Worm (Caenorhabditis elegans) whole organism, mixed stage, embryonic: ENCODE data around the gene R04E5.7.
A peak's percentile ranks its signal among the peaks of the same experiment; 100 is the strongest.

Source experiments
- M03D4.4 ChIP-seq: sonication (generic microtip); optimal IDR thresholded peaks from 2 replicates; lab custom pipeline; 2017; ENCODE audit warnings: mild to moderate bottlenecking, missing genetic modification characterization, missing compliant biosample characterization
- bed-3 ChIP-seq: fragments of 200-800 bp; sonication (Bioruptor generic); optimal IDR thresholded peaks from 3 replicates; lab custom pipeline; 2018; ENCODE audit warnings: mild to moderate bottlenecking, missing genetic modification characterization, moderate library complexity, missing compliant biosample characterization
- ceh-39 ChIP-seq: fragments of 150-350 bp; optimal IDR thresholded peaks from 2 replicates; lab custom pipeline; 2014; ENCODE audit warnings: missing biosample characterization, missing genetic modification characterization
- ceh-43 ChIP-seq: fragments of 200-800 bp; sonication (Bioruptor generic); optimal IDR thresholded peaks from 2 replicates; lab custom pipeline; 2018; ENCODE audit warnings: mild to moderate bottlenecking, missing genetic modification characterization, moderate library complexity, missing compliant biosample characterization
- ceh-83 ChIP-seq: fragments of 200-800 bp; sonication (Bioruptor generic); optimal IDR thresholded peaks from 2 replicates; lab custom pipeline; 2018; ENCODE audit warnings: mild to moderate bottlenecking, missing genetic modification characterization, missing compliant biosample characterization
- ces-1 ChIP-seq: fragments of 150-350 bp; optimal IDR thresholded peaks from 2 replicates; lab custom pipeline; 2014; ENCODE audit warnings: missing biosample characterization, missing genetic modification reagents, missing genetic modification characterization
- cnd-1 ChIP-seq: fragments of 200-800 bp; sonication (Bioruptor generic); optimal IDR thresholded peaks from 2 replicates; lab custom pipeline; 2018; ENCODE audit warnings: mild to moderate bottlenecking, missing genetic modification characterization, missing compliant biosample characterization
- drap-1 ChIP-seq: fragments of 200-800 bp; sonication (Bioruptor generic); optimal IDR thresholded peaks from 3 replicates; lab custom pipeline; 2018; ENCODE audit warnings: mild to moderate bottlenecking, missing genetic modification characterization, missing compliant biosample characterization
- elt-1 ChIP-seq: sonication (generic microtip); optimal IDR thresholded peaks from 2 replicates; lab custom pipeline; 2017; ENCODE audit warnings: missing genetic modification characterization, mild to moderate bottlenecking, missing compliant biosample characterization, antibody characterized with exemption, moderate library complexity, borderline replicate concordance; ENCODE audit not compliant: insufficient read depth
- elt-3 ChIP-seq: fragments of 150-350 bp; optimal IDR thresholded peaks from 2 replicates; lab custom pipeline; 2014; ENCODE audit warnings: missing biosample characterization, missing genetic modification characterization
- flh-1 ChIP-seq: fragments of 200-800 bp; sonication (Bioruptor generic); optimal IDR thresholded peaks from 2 replicates; lab custom pipeline; 2018; ENCODE audit warnings: mild to moderate bottlenecking, missing genetic modification characterization, moderate library complexity, missing compliant biosample characterization
- ham-2 ChIP-seq: fragments of 200-800 bp; sonication (Bioruptor generic); optimal IDR thresholded peaks from 2 replicates; lab custom pipeline; 2018; ENCODE audit warnings: mild to moderate bottlenecking, missing genetic modification characterization, missing compliant biosample characterization
- hlh-1 ChIP-seq: fragments of 150-350 bp; optimal IDR thresholded peaks from 2 replicates; lab custom pipeline; 2014; ENCODE audit warnings: missing biosample characterization, missing genetic modification reagents, missing genetic modification characterization
- lin-13 ChIP-seq: fragments of 150-350 bp; optimal IDR thresholded peaks from 2 replicates; lab custom pipeline; 2014; ENCODE audit warnings: missing biosample characterization, missing genetic modification characterization
- lin-32 ChIP-seq: fragments of 200-800 bp; sonication (Bioruptor generic); optimal IDR thresholded peaks from 2 replicates; lab custom pipeline; 2018; ENCODE audit warnings: mild to moderate bottlenecking, missing genetic modification characterization, missing compliant biosample characterization
- lsy-2 ChIP-seq: fragments of 150-350 bp; optimal IDR thresholded peaks from 2 replicates; lab custom pipeline; 2014; ENCODE audit warnings: missing biosample characterization, missing genetic modification characterization
- mab-5 ChIP-seq: fragments of 150-350 bp; optimal IDR thresholded peaks from 2 replicates; lab custom pipeline; 2014; ENCODE audit warnings: missing biosample characterization, missing genetic modification characterization
- mep-1 ChIP-seq: fragments of 150-350 bp; optimal IDR thresholded peaks from 2 replicates; lab custom pipeline; 2017; ENCODE audit warnings: missing biosample characterization, missing genetic modification reagents, missing genetic modification characterization, inconsistent platforms
- mls-2 ChIP-seq: sonication (generic microtip); optimal IDR thresholded peaks from 2 replicates; lab custom pipeline; 2016; ENCODE audit warnings: mild to moderate bottlenecking, missing genetic modification characterization, moderate library complexity, missing compliant biosample characterization
- nhr-12 ChIP-seq: fragments of 150-350 bp; optimal IDR thresholded peaks from 2 replicates; lab custom pipeline; 2014; ENCODE audit warnings: missing biosample characterization, missing genetic modification characterization
- nhr-2 ChIP-seq: fragments of 150-350 bp; optimal IDR thresholded peaks from 2 replicates; lab custom pipeline; 2014; ENCODE audit warnings: missing biosample characterization, missing genetic modification characterization
- nhr-237 ChIP-seq: fragments of 150-350 bp; optimal IDR thresholded peaks from 2 replicates; lab custom pipeline; 2014; ENCODE audit warnings: missing biosample characterization, missing genetic modification characterization
- nhr-28 ChIP-seq: fragments of 150-350 bp; optimal IDR thresholded peaks from 2 replicates; lab custom pipeline; 2014; ENCODE audit warnings: missing biosample characterization, missing genetic modification characterization
- nhr-76 ChIP-seq: sonication (generic microtip); optimal IDR thresholded peaks from 2 replicates; lab custom pipeline; 2017; ENCODE audit warnings: missing biosample characterization, missing genetic modification characterization
- pha-4 ChIP-seq: fragments of 150-350 bp; optimal IDR thresholded peaks from 2 replicates; lab custom pipeline; 2018; ENCODE audit warnings: missing biosample characterization, missing genetic modification reagents, missing genetic modification characterization
- sem-2 ChIP-seq: fragments of 200-800 bp; sonication (Bioruptor generic); optimal IDR thresholded peaks from 2 replicates; lab custom pipeline; 2018; ENCODE audit warnings: mild to moderate bottlenecking, missing genetic modification characterization, missing compliant biosample characterization
- snpc-4 ChIP-seq: fragments of 150-350 bp; optimal IDR thresholded peaks from 2 replicates; lab custom pipeline; 2014; ENCODE audit warnings: missing biosample characterization, missing genetic modification characterization
- sptf-1 ChIP-seq: sonication (generic microtip); optimal IDR thresholded peaks from 2 replicates; lab custom pipeline; 2017; ENCODE audit warnings: mild to moderate bottlenecking, missing genetic modification characterization, moderate library complexity, missing compliant biosample characterization
- tbx-8 ChIP-seq: fragments of 200-800 bp; sonication (Bioruptor generic); optimal IDR thresholded peaks from 2 replicates; lab custom pipeline; 2018; ENCODE audit warnings: mild to moderate bottlenecking, missing genetic modification characterization, moderate library complexity, missing compliant biosample characterization
- unc-120 ChIP-seq: sonication (generic microtip); optimal IDR thresholded peaks from 2 replicates; lab custom pipeline; 2017; ENCODE audit warnings: missing genetic modification characterization, missing compliant biosample characterization; ENCODE audit not compliant: poor library complexity, severe bottlenecking
- unc-39 ChIP-seq: fragments of 150-350 bp; optimal IDR thresholded peaks from 2 replicates; lab custom pipeline; 2014; ENCODE audit warnings: missing biosample characterization, missing genetic modification characterization
- unc-62 ChIP-seq: fragments of 150-350 bp; optimal IDR thresholded peaks from 2 replicates; lab custom pipeline; 2014; ENCODE audit warnings: missing biosample characterization, missing genetic modification reagents, missing genetic modification characterization
- zip-8 ChIP-seq: fragments of 150-350 bp; optimal IDR thresholded peaks from 2 replicates; lab custom pipeline; 2014; ENCODE audit warnings: missing biosample characterization, missing genetic modification characterization
- ztf-11 ChIP-seq: fragments of 150-350 bp; optimal IDR thresholded peaks from 2 replicates; lab custom pipeline; 2014; ENCODE audit warnings: missing biosample characterization, missing genetic modification characterization

R04E5.7 gene

DNA sequence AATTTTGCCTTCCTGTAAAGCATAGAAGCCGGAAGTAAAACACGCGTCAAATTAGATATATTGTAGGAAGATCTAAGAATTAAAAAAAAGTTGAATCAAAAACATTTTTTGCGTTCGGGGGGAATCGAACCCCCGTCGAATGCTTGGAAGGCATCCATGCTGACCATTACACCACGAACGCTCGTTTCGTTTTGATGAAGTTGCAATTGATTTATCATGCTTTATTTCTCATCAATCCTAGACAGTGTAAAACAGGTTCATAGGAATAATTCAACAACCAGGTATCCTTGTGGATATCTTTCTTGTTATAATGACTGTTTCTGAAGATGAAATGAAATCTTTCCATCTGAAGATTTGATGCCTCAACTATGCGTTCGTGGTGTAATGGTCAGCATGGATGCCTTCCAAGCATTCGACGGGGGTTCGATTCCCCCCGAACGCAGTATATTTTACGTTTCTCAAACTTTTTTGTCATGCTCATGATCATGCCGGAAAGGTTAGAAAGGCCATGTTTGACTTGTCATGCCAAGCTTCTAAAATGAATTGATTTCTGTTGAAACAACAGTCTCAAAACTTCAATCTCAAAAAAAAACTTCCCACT lies 22.9 kb upstream of the R04E5.7 start:
- TF ChIP-seq zip-8, result no peak
- TF ChIP-seq M03D4.4 (tag; lab: Kevin White, UChicago), result no peak
- no peak for TF ChIP-seq mab-5
- no peak for TF ChIP-seq ceh-83
- no peak for TF ChIP-seq snpc-4 (tag; lab: Kevin White, UChicago)
- TF ChIP-seq ztf-11 (tag; lab: Kevin White, UChicago), result no peak
- no peak for TF ChIP-seq lin-32 (GFP tag; lab: Kevin White, UChicago)
- no peak for TF ChIP-seq bed-3 (GFP tag; lab: Kevin White, UChicago)
- TF ChIP-seq elt-3 (tag; lab: Kevin White, UChicago), result no peak
- TF ChIP-seq ces-1, result no peak
- TF ChIP-seq ham-2, result no peak
- TF ChIP-seq nhr-28, result no peak
- TF ChIP-seq lin-13, result no peak
- no peak for TF ChIP-seq lsy-2 (tag; lab: Kevin White, UChicago)
- TF ChIP-seq drap-1 (GFP tag; lab: Kevin White, UChicago), result no peak
- no peak for TF ChIP-seq nhr-237
- no peak for TF ChIP-seq nhr-12
- TF ChIP-seq mls-2 (tag; lab: Kevin White, UChicago), result no peak
- no peak for TF ChIP-seq ceh-43
- no peak for TF ChIP-seq pha-4 (tag; lab: Kevin White, UChicago)

DNA sequence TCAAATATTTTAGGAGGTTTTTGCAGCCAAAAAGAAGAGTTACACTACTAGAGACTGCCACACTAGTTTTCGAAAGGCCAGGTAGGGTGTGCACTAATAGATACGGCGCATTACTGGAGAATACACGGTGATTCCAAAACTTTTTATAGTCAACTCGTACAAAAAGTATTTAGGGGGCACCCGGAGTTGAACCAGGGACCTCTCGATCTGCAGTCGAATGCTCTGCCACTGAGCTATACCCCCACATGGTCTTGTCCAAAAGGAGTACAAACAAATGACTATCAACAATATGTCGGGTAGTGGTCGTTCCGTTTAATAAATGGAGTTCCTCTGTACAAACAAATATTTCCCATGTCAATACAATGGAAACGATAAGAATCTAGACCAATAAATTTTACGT lies 20.9 kb upstream of the R04E5.7 start:
- TF ChIP-seq ham-2 (no peak), ces-1 (no peak), ceh-83 (peak; percentile 46), unc-39 (tag; lab: Kevin White, UChicago) (no peak), elt-3 (tag; lab: Kevin White, UChicago) (no peak), tbx-8 (GFP tag; lab: Kevin White, UChicago) (peak; percentile 20), ceh-43 (no peak), cnd-1 (tag; lab: Kevin White, UChicago) (peak; percentile 38), drap-1 (GFP tag; lab: Kevin White, UChicago) (peak; percentile 50), nhr-76 (tag; lab: Kevin White, UChicago) (no peak), nhr-12 (no peak), mab-5 (no peak), M03D4.4 (tag; lab: Kevin White, UChicago) (peak; percentile 34), sem-2 (GFP tag; lab: Kevin White, UChicago) (peak; percentile 50), mls-2 (tag; lab: Kevin White, UChicago) (peak; percentile 9), nhr-28 (no peak), pha-4 (tag; lab: Kevin White, UChicago) (peak; percentile 71), nhr-2 (tag; lab: Kevin White, UChicago) (no peak), ztf-11 (tag; lab: Kevin White, UChicago) (no peak), zip-8 (no peak), sptf-1 (tag; lab: Kevin White, UChicago) (peak; percentile 48), unc-62 (no peak), hlh-1 (tag; lab: Kevin White, UChicago) (no peak), elt-1 (no peak), unc-120 (tag; lab: Kevin White, UChicago) (no peak), lin-13 (no peak), mep-1 (tag; lab: Kevin White, UChicago) (no peak), lin-32 (GFP tag; lab: Kevin White, UChicago) (peak; percentile 17)

DNA sequence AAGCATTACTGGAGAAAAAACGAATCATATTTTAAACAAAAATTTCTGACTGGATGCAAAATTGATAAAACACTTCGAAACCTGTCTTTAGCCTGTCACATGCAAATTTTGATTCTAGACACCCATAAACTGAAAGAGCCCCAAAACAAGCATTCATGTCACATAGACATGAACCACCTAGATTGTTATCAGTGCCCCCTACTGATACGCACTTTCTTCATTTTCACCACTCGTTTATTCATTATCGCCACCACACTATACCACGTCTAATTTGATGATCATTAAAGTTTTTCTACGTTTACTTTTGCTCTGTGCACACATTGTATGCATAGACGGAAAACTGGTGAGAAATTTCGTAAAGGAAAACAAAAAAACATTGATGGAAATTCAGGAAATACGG lies 14.9 kb upstream of the R04E5.7 start, which contains the start of gene cnnm-2:
TSS of gene cnnm-2 (plus strand) at position 190 of the 400 bp plus-strand sequence.
- TF ChIP-seq ceh-83 (no peak), lin-32 (GFP tag; lab: Kevin White, UChicago) (no peak), snpc-4 (tag; lab: Kevin White, UChicago) (no peak), drap-1 (GFP tag; lab: Kevin White, UChicago) (no peak), zip-8 (no peak), nhr-2 (tag; lab: Kevin White, UChicago) (no peak), unc-62 (no peak), flh-1 (GFP tag; lab: Kevin White, UChicago) (no peak)

- TF ChIP-seq lsy-2 (tag; lab: Kevin White, UChicago) (peak; percentile 26), ham-2 (peak; percentile 1), cnd-1 (tag; lab: Kevin White, UChicago) (peak; percentile 54), hlh-1 (tag; lab: Kevin White, UChicago) (peak; percentile 50), unc-39 (tag; lab: Kevin White, UChicago) (no peak), drap-1 (GFP tag; lab: Kevin White, UChicago) (peak; percentile 20), lin-32 (GFP tag; lab: Kevin White, UChicago) (no peak), ceh-83 (peak; percentile 29), mls-2 (tag; lab: Kevin White, UChicago) (no peak), nhr-2 (tag; lab: Kevin White, UChicago) (no peak), ztf-11 (tag; lab: Kevin White, UChicago) (no peak), nhr-237 (peak; percentile 64), sem-2 (GFP tag; lab: Kevin White, UChicago) (no peak), lin-13 (peak; percentile 30), nhr-76 (tag; lab: Kevin White, UChicago) (no peak), ces-1 (peak; percentile 56), unc-62 (peak; percentile 48), snpc-4 (tag; lab: Kevin White, UChicago) (no peak), mab-5 (no peak), pha-4 (tag; lab: Kevin White, UChicago) (peak; percentile 75), M03D4.4 (tag; lab: Kevin White, UChicago) (peak; percentile 29), mep-1 (tag; lab: Kevin White, UChicago) (peak; percentile 56), elt-3 (tag; lab: Kevin White, UChicago) (no peak), ceh-39 (peak; percentile 66), bed-3 (GFP tag; lab: Kevin White, UChicago) (no peak), unc-120 (tag; lab: Kevin White, UChicago) (peak; percentile 69), elt-1 (no peak), sptf-1 (tag; lab: Kevin White, UChicago) (peak; percentile 76)
Observed at ce11 chrX:8810908-8811307, 13.8 kb upstream of the R04E5.7 start, which contains the start of gene R04E5.9. Gene R04E5.9 (minus strand): TSS chrX:8811142.
